Fruit fly (Drosophila melanogaster) whole organism, adult: ENCODE data around the gene cactin.

Source experiments
- CG12768 ChIP-seq: fragments of 200-800 bp; sonication (Bioruptor generic); optimal IDR thresholded peaks from 2 replicates; lab custom pipeline; 2017; ENCODE audit warnings: missing biosample characterization, missing genetic modification characterization, mild to moderate bottlenecking, moderate library complexity, missing genetic modification reagents
- Mnt ChIP-seq: fragments of 200-800 bp; sonication (Bioruptor generic); optimal IDR thresholded peaks from 2 replicates; lab custom pipeline; 2016; ENCODE audit warnings: missing biosample characterization, mild to moderate bottlenecking, missing genetic modification characterization
- cic ChIP-seq: fragments of 200-800 bp; sonication (Bioruptor generic); optimal IDR thresholded peaks from 2 replicates; lab custom pipeline; 2017; ENCODE audit warnings: missing biosample characterization, mild to moderate bottlenecking, missing genetic modification characterization, moderate library complexity

DNA sequence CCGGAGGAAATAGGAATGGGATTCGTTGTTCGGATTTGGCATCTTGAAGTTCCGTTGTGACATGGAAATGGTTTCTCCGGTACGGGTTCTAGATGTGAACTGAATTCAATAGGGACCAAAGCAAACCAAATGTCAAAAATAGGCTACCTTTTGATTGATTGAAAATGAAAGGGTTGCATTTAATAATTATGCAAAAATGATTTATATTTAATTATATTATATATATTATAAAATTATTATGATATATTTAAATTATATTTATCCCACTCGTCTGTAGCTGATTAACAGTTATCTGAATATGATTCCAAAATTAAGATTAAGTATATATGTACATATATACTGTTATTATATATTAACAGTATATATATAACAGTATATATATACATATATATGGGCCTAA lies 33.2 kb upstream of the cactin start, which contains the start of gene jb:
- TF ChIP-seq cic (GFP tag; lab: Kevin White, UChicago) (no peak), CG12768 (no peak), Mnt (no peak)
